Worm (Caenorhabditis elegans) whole organism, L4/young adult: ENCODE measurements around the gene nog-1.

Experiments used
- W03F9.2 ChIP-seq: fragments of 150-350 bp; optimal IDR thresholded peaks from 2 replicates; lab custom pipeline; 2014; ENCODE audit warnings: missing biosample characterization, missing genetic modification characterization
- dao-5 ChIP-seq: sonication (generic microtip); optimal IDR thresholded peaks from 2 replicates; lab custom pipeline; 2016; ENCODE audit warnings: missing genotype, missing genetic modification characterization, moderate library complexity, missing compliant biosample characterization
- him-1 ChIP-seq: sonication (generic microtip); optimal IDR thresholded peaks from 2 replicates; lab custom pipeline; 2016; ENCODE audit warnings: missing genotype, missing genetic modification reagents, missing genetic modification characterization, missing compliant biosample characterization

- TF ChIP-seq him-1 (tag; lab: Kevin White, UChicago) (no peak), W03F9.2 (tag; lab: Kevin White, UChicago) (no peak), dao-5 (tag; lab: Kevin White, UChicago) (no peak)
Measured at ce11 chrIV:396373-396772, 2.7 kb downstream of the nog-1 start, which contains the start of gene rrp-8.
